Fruit fly (Drosophila melanogaster) whole organism, adult: ENCODE results near the gene CG46383.

ENCODE experiments used
- CG11617 ChIP-seq: fragments of 200-800 bp; sonication (Bioruptor generic); optimal IDR thresholded peaks from 2 replicates; lab custom pipeline; 2017; ENCODE audit warnings: mild to moderate bottlenecking, missing biosample characterization, missing genetic modification reagents, missing genetic modification characterization
- CG12768 ChIP-seq: fragments of 200-800 bp; sonication (Bioruptor generic); optimal IDR thresholded peaks from 2 replicates; lab custom pipeline; 2017; ENCODE audit warnings: missing biosample characterization, missing genetic modification characterization, mild to moderate bottlenecking, moderate library complexity, missing genetic modification reagents
- CG14711 ChIP-seq: fragments of 200-800 bp; sonication (Bioruptor generic); optimal IDR thresholded peaks from 2 replicates; lab custom pipeline; 2018; ENCODE audit warnings: missing biosample characterization, mild to moderate bottlenecking, missing genetic modification characterization, moderate library complexity
- CG1620 ChIP-seq: fragments of 200-800 bp; sonication (Bioruptor generic); optimal IDR thresholded peaks from 2 replicates; lab custom pipeline; 2016; ENCODE audit warnings: missing biosample characterization, missing genetic modification characterization
- CG33017 ChIP-seq: fragments of 200-800 bp; sonication (Bioruptor generic); optimal IDR thresholded peaks from 2 replicates; lab custom pipeline; 2018; ENCODE audit warnings: missing biosample characterization, mild to moderate bottlenecking, missing genetic modification characterization, moderate library complexity
- CG5204 ChIP-seq: fragments of 200-800 bp; sonication (Bioruptor generic); optimal IDR thresholded peaks from 2 replicates; lab custom pipeline; 2016; ENCODE audit warnings: missing biosample characterization, missing genetic modification characterization
- CG7045 ChIP-seq: fragments of 200-800 bp; sonication (Bioruptor generic); optimal IDR thresholded peaks from 2 replicates; lab custom pipeline; 2017; ENCODE audit warnings: missing biosample characterization, mild to moderate bottlenecking, missing genetic modification characterization
- CG7101 ChIP-seq: fragments of 200-800 bp; sonication (Bioruptor generic); optimal IDR thresholded peaks from 2 replicates; lab custom pipeline; 2018; ENCODE audit warnings: missing biosample characterization, mild to moderate bottlenecking, missing genetic modification characterization, moderate library complexity
- Clk ChIP-seq: fragments of 200-800 bp; sonication (Bioruptor generic); optimal IDR thresholded peaks from 2 replicates; lab custom pipeline; 2017; ENCODE audit warnings: missing biosample characterization, missing genetic modification characterization
- Crg-1 ChIP-seq: fragments of 200-800 bp; sonication (Bioruptor generic); optimal IDR thresholded peaks from 2 replicates; lab custom pipeline; 2016; ENCODE audit warnings: missing biosample characterization, missing genetic modification characterization
- Hr96 ChIP-seq: fragments of 200-800 bp; sonication (Bioruptor generic); optimal IDR thresholded peaks from 2 replicates; lab custom pipeline; 2016; ENCODE audit warnings: missing biosample characterization, missing genetic modification characterization
- Mnt ChIP-seq: fragments of 200-800 bp; sonication (Bioruptor generic); optimal IDR thresholded peaks from 2 replicates; lab custom pipeline; 2016; ENCODE audit warnings: missing biosample characterization, mild to moderate bottlenecking, missing genetic modification characterization
- bab1 ChIP-seq: fragments of 200-800 bp; sonication (Bioruptor generic); optimal IDR thresholded peaks from 3 replicates; lab custom pipeline; 2019; ENCODE audit warnings: missing biosample characterization, mild to moderate bottlenecking, missing genetic modification characterization, moderate library complexity
- cic ChIP-seq: fragments of 200-800 bp; sonication (Bioruptor generic); optimal IDR thresholded peaks from 2 replicates; lab custom pipeline; 2017; ENCODE audit warnings: missing biosample characterization, mild to moderate bottlenecking, missing genetic modification characterization, moderate library complexity
- cnc ChIP-seq, 2 experiments: fragments of >200 bp; optimal IDR thresholded peaks; 2 replicates each; lab custom pipeline; 2017
- kay ChIP-seq: fragments of 200-800 bp; sonication (Bioruptor generic); peaks from one replicate; lab custom pipeline; 2016; ENCODE audit warnings: missing biosample characterization, missing genetic modification characterization, borderline replicate concordance
- ovo ChIP-seq: fragments of 200-800 bp; sonication (Bioruptor generic); optimal IDR thresholded peaks from 2 replicates; lab custom pipeline; 2016; ENCODE audit warnings: missing biosample characterization, missing genetic modification characterization
- pad ChIP-seq: fragments of 200-800 bp; sonication (Bioruptor generic); optimal IDR thresholded peaks from 3 replicates; lab custom pipeline; 2017; ENCODE audit warnings: missing biosample characterization, missing genetic modification characterization, mild to moderate bottlenecking, moderate library complexity, missing genetic modification reagents
- tj ChIP-seq: fragments of 200-800 bp; sonication (Bioruptor generic); optimal IDR thresholded peaks from 3 replicates; lab custom pipeline; 2017; ENCODE audit warnings: missing biosample characterization, mild to moderate bottlenecking, missing genetic modification characterization, moderate library complexity
- toe ChIP-seq: fragments of 200-800 bp; sonication (Bioruptor generic); optimal IDR thresholded peaks from 2 replicates; lab custom pipeline; 2016; ENCODE audit warnings: missing biosample characterization, missing genetic modification characterization

Gene CG46383

DNA sequence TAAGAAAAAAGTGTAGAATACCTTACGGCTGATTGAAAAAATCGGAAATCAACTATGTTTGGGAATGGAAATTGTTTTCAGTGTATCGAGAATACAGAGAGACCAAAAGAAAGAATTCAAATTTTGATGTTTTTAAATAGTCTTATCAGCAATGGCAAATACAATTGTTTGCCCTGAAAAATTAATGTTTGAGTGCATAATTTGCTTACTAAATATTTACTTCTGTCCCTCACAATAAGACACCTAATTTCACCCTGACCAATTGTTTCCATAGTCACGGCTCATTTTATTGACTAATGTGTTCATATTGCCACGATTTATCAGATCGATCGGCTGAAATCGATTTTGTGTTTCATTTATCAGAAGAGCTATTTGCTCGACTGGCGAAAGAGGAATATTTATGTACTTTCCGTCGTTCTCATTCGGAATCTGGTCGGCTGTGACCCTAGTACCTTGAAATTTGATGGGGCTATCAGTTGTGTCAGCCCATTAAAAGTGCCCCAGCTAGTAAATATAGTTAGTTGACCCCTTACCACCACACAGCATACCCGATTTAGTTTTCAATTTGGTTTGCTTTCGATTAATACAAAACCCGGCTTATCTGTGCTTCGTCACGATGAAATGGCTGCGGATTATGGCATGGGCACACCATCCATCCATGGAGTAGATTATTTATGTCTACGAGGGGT is 32.9 kb upstream of the CG46383 start:
- TF ChIP-seq CG1620 (GFP tag; lab: Kevin White, UChicago) (no peak), Crg-1 (GFP tag; lab: Kevin White, UChicago) (no peak), cnc (optimal IDR thresholded peaks at IDR 0.05; lab: Kevin White, UChicago) (peak in 1 of 2 experiments; percentile 17), ovo (GFP tag; lab: Kevin White, UChicago) (no peak), Clk (no peak)

- TF ChIP-seq cic (GFP tag; lab: Kevin White, UChicago) (peak; percentile 41), toe (GFP tag; lab: Kevin White, UChicago) (no peak)
Measured at dm6 chr3R:15975170-15975569, 24.4 kb upstream of the CG46383 start.

DNA sequence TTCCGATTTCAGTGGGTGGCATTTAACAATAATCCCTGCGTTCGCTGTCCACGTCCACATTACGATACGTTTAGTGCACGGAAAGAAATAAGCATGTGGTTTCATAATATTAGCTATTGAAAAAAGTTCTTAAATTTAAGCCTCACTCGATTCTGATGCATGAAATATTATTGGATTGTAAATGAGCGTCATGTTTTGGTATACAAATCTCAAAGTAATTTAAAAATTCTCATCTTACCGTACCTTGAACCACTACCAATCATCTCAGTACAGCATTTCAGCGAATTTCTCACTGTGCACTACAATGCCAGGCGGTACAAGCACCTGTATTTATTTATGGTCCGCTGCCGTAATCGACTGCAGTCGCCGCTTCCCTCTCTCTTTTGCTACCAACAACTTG is 23.5 kb upstream of the CG46383 start:
- TF ChIP-seq bab1 (GFP tag; lab: Kevin White, UChicago) (peak; percentile 29), cnc (optimal IDR thresholded peaks at IDR 0.05; lab: Kevin White, UChicago) (no peak), tj (peak; percentile 39), CG12768 (peak; percentile 76), CG7101 (tag; lab: Kevin White, UChicago) (peak; percentile 76), CG5204 (GFP tag; lab: Kevin White, UChicago) (peak; percentile 82), CG1620 (GFP tag; lab: Kevin White, UChicago) (peak; percentile 33), kay (GFP tag; lab: Kevin White, UChicago) (no peak), cic (GFP tag; lab: Kevin White, UChicago) (peak; percentile 53), CG11617 (GFP tag; lab: Kevin White, UChicago) (peak; percentile 81), Clk (peak; percentile 44), CG7045 (GFP tag; lab: Kevin White, UChicago) (peak; percentile 87), Crg-1 (GFP tag; lab: Kevin White, UChicago) (no peak), ovo (GFP tag; lab: Kevin White, UChicago) (no peak), toe (GFP tag; lab: Kevin White, UChicago) (peak; percentile 78), CG14711 (tag; lab: Kevin White, UChicago) (peak; percentile 70), CG33017 (peak; percentile 80), pad (peak; percentile 4), Mnt (GFP tag; lab: Kevin White, UChicago) (peak; percentile 25), Hr96 (GFP tag; lab: Kevin White, UChicago) (no peak)

DNA sequence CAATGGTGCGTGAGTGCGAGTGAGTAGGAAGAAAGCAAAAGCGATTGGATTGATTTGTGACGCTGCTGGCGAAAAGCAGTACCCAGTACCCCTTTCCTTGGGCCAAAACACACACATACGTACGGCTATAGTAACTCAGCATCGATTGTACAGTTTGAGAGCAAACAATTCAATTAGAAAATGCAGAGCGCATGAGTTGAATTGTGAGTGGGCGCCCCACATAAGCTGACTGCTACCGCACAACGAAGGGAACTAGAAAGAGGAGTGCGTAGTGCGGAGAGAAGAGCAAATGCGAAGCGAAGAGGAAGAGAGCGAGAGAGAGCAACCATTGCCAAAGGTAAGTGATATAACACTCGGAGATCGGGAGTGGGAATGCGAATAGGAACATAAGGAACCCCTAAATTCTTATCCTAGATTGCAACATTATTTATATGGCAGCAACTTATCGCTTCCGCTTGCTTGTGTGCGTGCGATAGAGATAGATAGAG is 22.8 kb upstream of the CG46383 start:
- TF ChIP-seq ovo (GFP tag; lab: Kevin White, UChicago) (no peak), CG12768 (peak; percentile 21), CG11617 (GFP tag; lab: Kevin White, UChicago) (peak; percentile 2), CG33017 (no peak), Mnt (GFP tag; lab: Kevin White, UChicago) (peak; percentile 69), Clk (no peak), CG1620 (GFP tag; lab: Kevin White, UChicago) (no peak), Crg-1 (GFP tag; lab: Kevin White, UChicago) (peak; percentile 53), CG7045 (GFP tag; lab: Kevin White, UChicago) (no peak), CG5204 (GFP tag; lab: Kevin White, UChicago) (no peak), bab1 (GFP tag; lab: Kevin White, UChicago) (no peak), tj (peak; percentile 19), CG7101 (tag; lab: Kevin White, UChicago) (peak; percentile 12), Hr96 (GFP tag; lab: Kevin White, UChicago) (peak; percentile 17), cic (GFP tag; lab: Kevin White, UChicago) (peak; percentile 98), pad (peak; percentile 82), toe (GFP tag; lab: Kevin White, UChicago) (peak; percentile 15)

dm6 chr3R:15972979-15973486 is 22.3 kb upstream of the CG46383 start, which contains the start of gene Hel89B:
Gene Hel89B (plus strand): TSS chr3R:15973298.
- TF ChIP-seq cic (GFP tag; lab: Kevin White, UChicago) (no peak), Crg-1 (GFP tag; lab: Kevin White, UChicago) (no peak), Mnt (GFP tag; lab: Kevin White, UChicago) (peak; percentile 59), Hr96 (GFP tag; lab: Kevin White, UChicago) (peak; percentile 57), bab1 (GFP tag; lab: Kevin White, UChicago) (peak; percentile 56), CG5204 (GFP tag; lab: Kevin White, UChicago) (peak; percentile 78), CG7045 (GFP tag; lab: Kevin White, UChicago) (peak; percentile 4), toe (GFP tag; lab: Kevin White, UChicago) (peak; percentile 89), CG12768 (no peak), CG11617 (GFP tag; lab: Kevin White, UChicago) (peak; percentile 54), CG1620 (GFP tag; lab: Kevin White, UChicago) (peak; percentile 52), CG7101 (tag; lab: Kevin White, UChicago) (peak; percentile 50), ovo (GFP tag; lab: Kevin White, UChicago) (peak; percentile 9), CG14711 (tag; lab: Kevin White, UChicago) (peak; percentile 33), tj (peak; percentile 45), CG33017 (peak; percentile 23), cnc (optimal IDR thresholded peaks at IDR 0.05; lab: Kevin White, UChicago) (no peak), kay (GFP tag; lab: Kevin White, UChicago) (no peak)
